Worm (Caenorhabditis elegans) whole organism, L3 larva: ENCODE measurements around the gene CD4.8.

Experiments used
- aly-2 ChIP-seq: fragments of 150-350 bp; optimal IDR thresholded peaks from 2 replicates; lab custom pipeline; 2014; ENCODE audit warnings: missing biosample characterization, missing genetic modification characterization
- egl-27 ChIP-seq: sonication (generic microtip); optimal IDR thresholded peaks from 4 replicates; lab custom pipeline; 2017; ENCODE audit warnings: missing biosample characterization, missing genetic modification reagents, missing genetic modification characterization

ce11 chrV:5594315-5594714 lies 6.8 kb downstream of the CD4.8 start, which contains the start of gene crn-2:
- TF ChIP-seq egl-27 (no peak), aly-2 (tag; lab: Kevin White, UChicago) (no peak)
